Worm (Caenorhabditis elegans) whole organism, L2 larva: ENCODE measurements around the gene abhd-5.2.

Experiments
- F13H6.1 ChIP-seq: sonication (generic microtip); optimal IDR thresholded peaks from 2 replicates; lab custom pipeline; 2016; ENCODE audit warnings: missing genetic modification characterization, missing compliant biosample characterization
- blmp-1 ChIP-seq: sonication (generic microtip); optimal IDR thresholded peaks from 2 replicates; lab custom pipeline; 2017; ENCODE audit warnings: missing genetic modification characterization, mild to moderate bottlenecking, missing compliant biosample characterization, antibody characterized with exemption, moderate library complexity; ENCODE audit not compliant: insufficient read depth
- egl-27 ChIP-seq: sonication (generic microtip); optimal IDR thresholded peaks from 3 replicates; lab custom pipeline; 2017; ENCODE audit warnings: missing biosample characterization, missing genetic modification reagents, missing genetic modification characterization
- gmeb-1 ChIP-seq: fragments of 150-350 bp; optimal IDR thresholded peaks from 2 replicates; lab custom pipeline; 2014; ENCODE audit warnings: missing biosample characterization, missing genetic modification characterization
- lin-11 ChIP-seq: fragments of 150-350 bp; sonication (generic microtip); optimal IDR thresholded peaks from 2 replicates; lab custom pipeline; 2014; ENCODE audit warnings: missing biosample characterization, missing genetic modification characterization, inconsistent platforms, mixed read lengths
- mbf-1 ChIP-seq: sonication (generic microtip); optimal IDR thresholded peaks from 2 replicates; lab custom pipeline; 2017; ENCODE audit warnings: missing biosample characterization, missing genetic modification characterization
- mdl-1 ChIP-seq, 2 experiments: fragments of 150-350 bp in 1 of 2; sonication (generic microtip) in 1 of 2; optimal IDR thresholded peaks; 2 replicates each; lab custom pipeline; 2017; ENCODE audit warnings: missing biosample characterization in 2 of 2, missing genetic modification characterization in 2 of 2
- nhr-12 ChIP-seq: fragments of 150-350 bp; optimal IDR thresholded peaks from 2 replicates; lab custom pipeline; 2014; ENCODE audit warnings: missing biosample characterization, missing genetic modification characterization
- nhr-25 ChIP-seq: fragments of 150-350 bp; sonication (generic microtip); optimal IDR thresholded peaks from 3 replicates; lab custom pipeline; 2014; ENCODE audit warnings: missing biosample characterization, missing genetic modification characterization
- nhr-6 ChIP-seq: fragments of 150-350 bp; optimal IDR thresholded peaks from 2 replicates; lab custom pipeline; 2014; ENCODE audit warnings: missing biosample characterization, missing genetic modification characterization
- sma-3 ChIP-seq: sonication (generic microtip); optimal IDR thresholded peaks from 2 replicates; lab custom pipeline; 2016; ENCODE audit warnings: missing genetic modification reagents, missing genetic modification characterization, missing compliant biosample characterization
- sma-9 ChIP-seq, 2 experiments: fragments of 150-350 bp in 1 of 2; sonication (generic microtip) in 1 of 2; optimal IDR thresholded peaks; 2 replicates each; lab custom pipeline; 2014 to 2016; ENCODE audit warnings: missing genetic modification characterization in 2 of 2, mild to moderate bottlenecking in 1 of 2, missing biosample characterization in 1 of 2, missing compliant biosample characterization in 1 of 2, missing genetic modification reagents in 1 of 2, moderate library complexity in 1 of 2
- zag-1 ChIP-seq: fragments of 150-350 bp; optimal IDR thresholded peaks from 2 replicates; lab custom pipeline; 2014; ENCODE audit warnings: missing biosample characterization, missing genetic modification characterization
- ztf-4 ChIP-seq: fragments of 150-350 bp; optimal IDR thresholded peaks from 2 replicates; lab custom pipeline; 2014; ENCODE audit warnings: missing biosample characterization, missing genetic modification characterization

The abhd-5.2 gene

ce11 chrV:4894971-4895370 lies 50.5 kb downstream of the abhd-5.2 start, which contains the start of gene ugt-11:
ugt-11 (minus strand) TSS chrV:4895071.
- TF ChIP-seq mdl-1 (tag; optimal IDR thresholded peaks at IDR 0.05; lab: Kevin White, UChicago) (no peak), mbf-1 (no peak)
- TF ChIP-seq, all 48 proteins: peak for 0

ce11 chrV:4895744-4896143 lies 51.3 kb downstream of the abhd-5.2 start, which contains the start of gene ugt-9:
ugt-9 (plus strand) TSS chrV:4896048.
- TF ChIP-seq sma-3, result peak; percentile 51
- no peak for TF ChIP-seq blmp-1 (tag; lab: Kevin White, UChicago)
- no peak for TF ChIP-seq nhr-12 (tag; lab: Kevin White, UChicago)
- TF ChIP-seq nhr-25, result peak; percentile 64
- no peak for TF ChIP-seq F13H6.1 (tag; lab: Kevin White, UChicago)
- no peak for TF ChIP-seq lin-11
- no peak for TF ChIP-seq ztf-4 (tag; lab: Kevin White, UChicago)
- TF ChIP-seq gmeb-1 (tag; lab: Kevin White, UChicago), result no peak
- peak; percentile 84 for TF ChIP-seq sma-9 (GFP tag; optimal IDR thresholded peaks at IDR 0.05; lab: Kevin White, UChicago)
- TF ChIP-seq sma-9 (tag; optimal IDR thresholded peaks at IDR 0.05; lab: Kevin White, UChicago), result no peak
- no peak for TF ChIP-seq zag-1 (tag; lab: Kevin White, UChicago)
- TF ChIP-seq nhr-6 (tag; lab: Kevin White, UChicago), result no peak
- no peak for TF ChIP-seq egl-27 (tag; lab: Kevin White, UChicago)
